Worm (Caenorhabditis elegans) whole organism, L1 larva: Measurements from ENCODE around the gene popl-1.

Experiments used
- C04F5.9 ChIP-seq: sonication (generic microtip); optimal IDR thresholded peaks from 2 replicates; lab custom pipeline; 2016; ENCODE audit warnings: missing genetic modification characterization, missing compliant biosample characterization
- C16A3.4 ChIP-seq: fragments of 150-350 bp; optimal IDR thresholded peaks from 2 replicates; lab custom pipeline; 2014; ENCODE audit warnings: missing biosample characterization, missing genetic modification characterization
- C34B4.2 ChIP-seq: sonication (generic microtip); optimal IDR thresholded peaks from 2 replicates; lab custom pipeline; 2017; ENCODE audit warnings: mild to moderate bottlenecking, missing genetic modification characterization, missing compliant biosample characterization
- aha-1 ChIP-seq: fragments of 150-350 bp; optimal IDR thresholded peaks from 2 replicates; lab custom pipeline; 2014; ENCODE audit warnings: missing biosample characterization, missing genetic modification characterization
- aly-2 ChIP-seq: fragments of 150-350 bp; optimal IDR thresholded peaks from 2 replicates; lab custom pipeline; 2014; ENCODE audit warnings: missing biosample characterization, missing genetic modification characterization
- ceh-63 ChIP-seq: fragments of 200-800 bp; sonication (Bioruptor generic); optimal IDR thresholded peaks from 2 replicates; lab custom pipeline; 2018; ENCODE audit warnings: mild to moderate bottlenecking, missing genetic modification characterization, missing compliant biosample characterization
- ces-1 ChIP-seq: fragments of 150-350 bp; optimal IDR thresholded peaks from 2 replicates; lab custom pipeline; 2014; ENCODE audit warnings: missing biosample characterization, missing genetic modification reagents, missing genetic modification characterization
- dpl-1 ChIP-seq, 3 experiments: fragments of 150-350 bp in 2 of 3; sonication (generic microtip) in 1 of 3; optimal IDR thresholded peaks; 2 replicates each; lab custom pipeline; 2014 to 2017; ENCODE audit warnings: missing biosample characterization in 3 of 3, missing genetic modification characterization in 3 of 3, missing genetic modification reagents in 3 of 3
- efl-1 ChIP-seq, 4 experiments: fragments of 150-350 bp; optimal IDR thresholded peaks in 3 of 4; peaks in 1 of 4; 1 replicate in 1 of 4; 2 replicates in 3 of 4; lab custom pipeline; 2014; ENCODE audit warnings: missing biosample characterization in 2 of 4, missing genetic modification characterization in 2 of 4, missing genetic modification reagents in 2 of 4
- efl-3 ChIP-seq: fragments of 200-800 bp; sonication (Bioruptor generic); optimal IDR thresholded peaks from 2 replicates; lab custom pipeline; 2018; ENCODE audit warnings: mild to moderate bottlenecking, missing genetic modification characterization, missing compliant biosample characterization
- egl-13 ChIP-seq: sonication (generic microtip); optimal IDR thresholded peaks from 2 replicates; lab custom pipeline; 2016; ENCODE audit warnings: missing genotype, missing genetic modification reagents, missing genetic modification characterization, missing compliant biosample characterization
- elt-3 ChIP-seq, 6 experiments: fragments of 150-350 bp in 1 of 6; sonication (generic microtip); optimal IDR thresholded peaks; 2 replicates each; lab custom pipeline; 2017 to 2018; ENCODE audit warnings: missing biosample characterization in 6 of 6, missing genetic modification characterization in 6 of 6, inconsistent platforms in 1 of 6
- fkh-4 ChIP-seq: sonication (generic microtip); optimal IDR thresholded peaks from 2 replicates; lab custom pipeline; 2016; ENCODE audit warnings: missing compliant biosample characterization, missing genetic modification characterization, borderline replicate concordance
- fos-1 ChIP-seq: fragments of 150-350 bp; optimal IDR thresholded peaks from 2 replicates; lab custom pipeline; 2014; ENCODE audit warnings: missing biosample characterization, missing genetic modification characterization
- hlh-4 ChIP-seq: sonication (generic microtip); optimal IDR thresholded peaks from 2 replicates; lab custom pipeline; 2016; ENCODE audit warnings: mild to moderate bottlenecking, missing genetic modification characterization, missing compliant biosample characterization
- hpl-2 ChIP-seq: fragments of 150-350 bp; optimal IDR thresholded peaks from 2 replicates; lab custom pipeline; 2014; ENCODE audit warnings: missing biosample characterization, missing genetic modification reagents, missing genetic modification characterization
- irx-1 ChIP-seq: sonication (generic microtip); optimal IDR thresholded peaks from 2 replicates; lab custom pipeline; 2016; ENCODE audit warnings: missing genetic modification characterization, missing compliant biosample characterization
- lin-13 ChIP-seq: fragments of 150-350 bp; optimal IDR thresholded peaks from 2 replicates; lab custom pipeline; 2014; ENCODE audit warnings: missing biosample characterization, missing genetic modification reagents, missing genetic modification characterization
- lin-14 ChIP-seq: fragments of 200-800 bp; sonication (Bioruptor generic); optimal IDR thresholded peaks from 2 replicates; lab custom pipeline; 2018; ENCODE audit warnings: mild to moderate bottlenecking, missing genetic modification characterization, moderate library complexity, missing compliant biosample characterization
- lin-35 ChIP-seq, 2 experiments: fragments of 150-350 bp; optimal IDR thresholded peaks; 2 replicates each; lab custom pipeline; 2014; ENCODE audit warnings: missing biosample characterization in 2 of 2, missing genetic modification characterization in 2 of 2, missing genetic modification reagents in 2 of 2
- lsy-2 ChIP-seq, 2 experiments: fragments of 150-350 bp; optimal IDR thresholded peaks; 2 replicates each; lab custom pipeline; 2014; ENCODE audit warnings: missing biosample characterization in 2 of 2, missing genetic modification characterization in 2 of 2
- mab-9 ChIP-seq: fragments of 200-800 bp; sonication (Bioruptor generic); IDR thresholded peaks from 2 replicates; pipeline ENCODE4 v1.3.6; 2022; ENCODE audit warnings: missing genetic modification reagents, missing genetic modification characterization, missing compliant biosample characterization
- mep-1 ChIP-seq: fragments of 150-350 bp; optimal IDR thresholded peaks from 2 replicates; lab custom pipeline; 2014; ENCODE audit warnings: missing biosample characterization, missing genetic modification characterization
- nhr-19 ChIP-seq: fragments of 200-800 bp; sonication (Bioruptor generic); conservative IDR thresholded peaks from 2 replicates; pipeline ENCODE4 v1.3.6; 2022; ENCODE audit warnings: missing genetic modification characterization, missing compliant biosample characterization
- nhr-47 ChIP-seq: sonication (generic microtip); optimal IDR thresholded peaks from 2 replicates; lab custom pipeline; 2016; ENCODE audit warnings: mild to moderate bottlenecking, missing genetic modification characterization, moderate library complexity, missing compliant biosample characterization
- nhr-71 ChIP-seq: sonication (generic microtip); optimal IDR thresholded peaks from 2 replicates; lab custom pipeline; 2016; ENCODE audit warnings: mild to moderate bottlenecking, missing genetic modification characterization, moderate library complexity, missing compliant biosample characterization
- nhr-76 ChIP-seq: sonication (generic microtip); optimal IDR thresholded peaks from 2 replicates; lab custom pipeline; 2017; ENCODE audit warnings: missing biosample characterization, missing genetic modification characterization
- nhr-77 ChIP-seq: fragments of 150-350 bp; optimal IDR thresholded peaks from 2 replicates; lab custom pipeline; 2014; ENCODE audit warnings: missing biosample characterization, missing genetic modification characterization
- nhr-85 ChIP-seq: sonication (generic microtip); peaks from one replicate; lab custom pipeline; 2016; ENCODE audit warnings: missing genetic modification characterization, inconsistent platforms, missing compliant biosample characterization
- pax-3 ChIP-seq: fragments of 200-800 bp; sonication (Bioruptor generic); optimal IDR thresholded peaks from 2 replicates; lab custom pipeline; 2018; ENCODE audit warnings: mild to moderate bottlenecking, missing genetic modification characterization, moderate library complexity, missing compliant biosample characterization
- pqm-1 ChIP-seq: sonication (generic microtip); optimal IDR thresholded peaks from 3 replicates; lab custom pipeline; 2017; ENCODE audit warnings: missing biosample characterization, missing genetic modification characterization
- skn-1 ChIP-seq: fragments of 150-350 bp; optimal IDR thresholded peaks from 2 replicates; lab custom pipeline; 2014; ENCODE audit warnings: missing biosample characterization, missing genetic modification characterization
- snpc-4 ChIP-seq: fragments of 150-350 bp; optimal IDR thresholded peaks from 2 replicates; lab custom pipeline; 2014; ENCODE audit warnings: missing biosample characterization, missing genetic modification characterization
- tlp-1 ChIP-seq: fragments of 150-350 bp; optimal IDR thresholded peaks from 2 replicates; lab custom pipeline; 2014; ENCODE audit warnings: missing biosample characterization, missing genetic modification characterization
- unc-62 ChIP-seq: fragments of 150-350 bp; optimal IDR thresholded peaks from 2 replicates; lab custom pipeline; 2014; ENCODE audit warnings: missing biosample characterization, missing genetic modification reagents, missing genetic modification characterization
- vab-15 ChIP-seq: sonication (generic microtip); optimal IDR thresholded peaks from 2 replicates; lab custom pipeline; 2017; ENCODE audit warnings: missing genotype, mild to moderate bottlenecking, missing genetic modification characterization, missing compliant biosample characterization
- zag-1 ChIP-seq: fragments of 150-350 bp; optimal IDR thresholded peaks from 2 replicates; lab custom pipeline; 2014; ENCODE audit warnings: missing biosample characterization, missing genetic modification characterization
- ztf-11 ChIP-seq, 2 experiments: sonication (generic microtip); optimal IDR thresholded peaks; 2 replicates each; lab custom pipeline; 2016 to 2017; ENCODE audit warnings: missing genetic modification characterization in 2 of 2, missing biosample characterization in 1 of 2, missing compliant biosample characterization in 1 of 2
- ztf-4 ChIP-seq: fragments of 150-350 bp; optimal IDR thresholded peaks from 2 replicates; lab custom pipeline; 2014; ENCODE audit warnings: missing biosample characterization, missing genetic modification characterization

The popl-1 gene

DNA sequence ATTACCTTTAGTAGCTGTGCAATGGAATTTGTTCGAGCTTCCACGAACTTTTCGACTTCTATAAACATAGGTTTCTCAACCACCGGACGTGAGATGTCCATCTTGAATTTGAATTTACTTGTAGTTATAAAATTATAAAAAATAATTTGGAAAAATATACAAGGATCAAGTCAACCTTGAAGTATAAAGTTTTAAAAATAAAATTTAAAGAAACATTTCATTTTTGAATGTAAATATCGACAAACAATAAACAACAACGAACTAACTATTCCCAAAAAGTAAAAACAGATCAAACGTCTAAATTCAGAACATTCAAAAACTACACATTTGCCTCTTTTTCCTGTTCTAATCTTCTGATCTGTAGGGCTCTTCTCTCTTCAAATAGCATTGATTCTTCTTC is at the start of gene popl-1:
TSS of gene popl-1 (minus strand) at position 101 of the 400 bp plus-strand sequence.
- TF ChIP-seq C16A3.4 (tag; lab: Kevin White, UChicago) (no peak), efl-1 (optimal IDR thresholded peaks at IDR 0.05; lab: Kevin White, UChicago) (no peak), efl-1 (GFP tag; optimal IDR thresholded peaks at IDR 0.05 in 1 of 2; lab: Kevin White, UChicago) (no peak), lin-35 (GFP tag; optimal IDR thresholded peaks at IDR 0.05; lab: Kevin White, UChicago) (no peak), snpc-4 (tag; lab: Kevin White, UChicago) (no peak), hlh-4 (tag; lab: Kevin White, UChicago) (no peak), pax-3 (tag; lab: Kevin White, UChicago) (no peak), fkh-4 (no peak), unc-62 (no peak), egl-13 (no peak), lin-14 (GFP tag; lab: Kevin White, UChicago) (no peak), fos-1 (tag; lab: Kevin White, UChicago) (no peak), tlp-1 (no peak), ztf-4 (tag; lab: Kevin White, UChicago) (no peak), pqm-1 (tag; lab: Kevin White, UChicago) (no peak), zag-1 (tag; lab: Kevin White, UChicago) (no peak), aha-1 (tag; lab: Kevin White, UChicago) (no peak), nhr-47 (tag; lab: Kevin White, UChicago) (no peak), ces-1 (GFP tag; lab: Kevin White, UChicago) (no peak), vab-15 (tag; lab: Kevin White, UChicago) (no peak), irx-1 (tag; lab: Kevin White, UChicago) (no peak)

ce11 chrIII:6479439-6479838 is 48.7 kb upstream of the popl-1 start:
- no peak for TF ChIP-seq fkh-4
- no peak for TF ChIP-seq ceh-63 (GFP tag; lab: Kevin White, UChicago)
- no peak for TF ChIP-seq efl-1 (optimal IDR thresholded peaks at IDR 0.05; lab: Kevin White, UChicago)
- no peak for TF ChIP-seq efl-1 (GFP tag; optimal IDR thresholded peaks at IDR 0.05 in 1 of 2; lab: Kevin White, UChicago)
- TF ChIP-seq, all 84 proteins: peak for 0

DNA sequence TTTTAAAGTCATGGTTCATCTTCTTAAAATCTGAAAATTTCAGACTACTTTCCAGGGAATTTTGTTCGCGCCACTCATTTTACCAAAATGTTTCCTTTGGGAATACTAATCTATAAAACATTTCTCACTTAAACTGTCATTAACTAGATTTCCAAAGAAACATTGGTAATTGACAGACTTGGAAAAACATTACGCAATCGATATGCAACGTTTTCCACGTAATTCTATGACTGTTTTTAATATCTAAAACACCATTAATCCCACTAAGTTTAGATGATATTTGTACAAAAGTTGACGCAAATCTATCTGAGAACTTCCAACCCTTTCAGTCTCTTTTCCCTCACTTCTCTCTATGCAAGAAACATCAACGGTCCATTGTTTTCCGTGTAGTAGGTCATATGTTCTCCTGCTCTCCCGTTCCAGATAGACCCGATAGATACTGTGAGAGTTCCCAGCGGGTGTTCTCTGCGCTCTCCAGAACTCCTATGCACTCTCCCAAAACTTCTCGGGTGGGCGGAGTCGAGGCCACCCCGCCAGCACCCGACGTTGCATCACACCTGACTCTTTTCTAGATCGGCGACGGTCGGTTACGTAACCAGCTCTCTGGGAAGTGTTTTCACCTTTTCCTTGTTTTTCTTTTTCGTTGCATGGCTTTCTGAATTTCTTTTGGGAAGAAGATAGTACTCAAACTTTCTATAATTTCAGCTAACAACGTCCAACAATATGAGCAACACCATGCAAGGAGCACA is 47.7 kb upstream of the popl-1 start, which contains the start of gene zip-8:
TSS of gene zip-8 (plus strand) at position 700 of the 749 bp plus-strand sequence.
- no peak for TF ChIP-seq skn-1 (tag; lab: Kevin White, UChicago)
- TF ChIP-seq lsy-2 (tag; optimal IDR thresholded peaks at IDR 0.05; lab: Kevin White, UChicago): no peak
- no peak for TF ChIP-seq nhr-76 (tag; lab: Kevin White, UChicago)
- no peak for TF ChIP-seq efl-1 (optimal IDR thresholded peaks at IDR 0.05; lab: Kevin White, UChicago)
- TF ChIP-seq efl-1 (GFP tag; optimal IDR thresholded peaks at IDR 0.05 in 1 of 2; lab: Kevin White, UChicago): no peak
- no peak for TF ChIP-seq mep-1 (tag; lab: Kevin White, UChicago)
- no peak for TF ChIP-seq hpl-2 (GFP tag; lab: Kevin White, UChicago)
- TF ChIP-seq ces-1 (GFP tag; lab: Kevin White, UChicago): no peak
- no peak for TF ChIP-seq nhr-19 (GFP tag; lab: Robert Waterston, UW)
- TF ChIP-seq nhr-85 (tag; lab: Kevin White, UChicago): no peak
- TF ChIP-seq nhr-77 (tag; lab: Kevin White, UChicago): no peak
- no peak for TF ChIP-seq lin-13 (GFP tag; lab: Kevin White, UChicago)

DNA sequence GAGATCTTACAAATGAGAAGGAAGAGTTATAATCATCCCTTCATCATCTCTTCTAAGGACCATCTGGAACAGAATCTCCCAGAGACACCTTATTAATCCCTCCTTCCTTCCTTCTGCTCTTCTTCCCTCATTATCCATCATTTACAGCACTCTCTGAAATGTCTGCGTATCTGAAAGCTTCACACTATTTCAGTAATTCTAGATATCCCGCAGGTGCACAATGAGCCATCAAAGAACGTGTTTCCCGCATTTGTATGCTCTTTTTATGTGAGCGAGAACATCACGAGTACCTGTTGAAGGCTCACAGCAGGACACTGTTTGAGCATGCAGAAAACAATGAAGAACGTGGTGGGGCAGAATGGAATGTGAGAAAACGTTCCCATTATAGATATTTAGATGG is 45.6 kb upstream of the popl-1 start:
- no peak for TF ChIP-seq C04F5.9 (tag; lab: Kevin White, UChicago)
- TF ChIP-seq nhr-76 (tag; lab: Kevin White, UChicago): no peak
- no peak for TF ChIP-seq hlh-4 (tag; lab: Kevin White, UChicago)
- no peak for TF ChIP-seq nhr-71 (tag; lab: Kevin White, UChicago)
- no peak for TF ChIP-seq lin-14 (GFP tag; lab: Kevin White, UChicago)
- no peak for TF ChIP-seq C34B4.2 (tag; lab: Kevin White, UChicago)
- TF ChIP-seq aly-2 (tag; lab: Kevin White, UChicago): no peak
- TF ChIP-seq dpl-1 (GFP tag; optimal IDR thresholded peaks at IDR 0.05; lab: Kevin White, UChicago): no peak
- no peak for TF ChIP-seq ztf-11 (tag; optimal IDR thresholded peaks at IDR 0.05; lab: Kevin White, UChicago)
- no peak for TF ChIP-seq elt-3 (tag; optimal IDR thresholded peaks at IDR 0.05; lab: Kevin White, UChicago)
- TF ChIP-seq efl-3 (GFP tag; lab: Kevin White, UChicago): no peak
- no peak for TF ChIP-seq vab-15 (tag; lab: Kevin White, UChicago)
- no peak for TF ChIP-seq mab-9 (GFP tag; lab: Robert Waterston, UW)
